Fruit fly (Drosophila melanogaster): ENCODE results near the gene CG34355.

Gene CG34355

DNA sequence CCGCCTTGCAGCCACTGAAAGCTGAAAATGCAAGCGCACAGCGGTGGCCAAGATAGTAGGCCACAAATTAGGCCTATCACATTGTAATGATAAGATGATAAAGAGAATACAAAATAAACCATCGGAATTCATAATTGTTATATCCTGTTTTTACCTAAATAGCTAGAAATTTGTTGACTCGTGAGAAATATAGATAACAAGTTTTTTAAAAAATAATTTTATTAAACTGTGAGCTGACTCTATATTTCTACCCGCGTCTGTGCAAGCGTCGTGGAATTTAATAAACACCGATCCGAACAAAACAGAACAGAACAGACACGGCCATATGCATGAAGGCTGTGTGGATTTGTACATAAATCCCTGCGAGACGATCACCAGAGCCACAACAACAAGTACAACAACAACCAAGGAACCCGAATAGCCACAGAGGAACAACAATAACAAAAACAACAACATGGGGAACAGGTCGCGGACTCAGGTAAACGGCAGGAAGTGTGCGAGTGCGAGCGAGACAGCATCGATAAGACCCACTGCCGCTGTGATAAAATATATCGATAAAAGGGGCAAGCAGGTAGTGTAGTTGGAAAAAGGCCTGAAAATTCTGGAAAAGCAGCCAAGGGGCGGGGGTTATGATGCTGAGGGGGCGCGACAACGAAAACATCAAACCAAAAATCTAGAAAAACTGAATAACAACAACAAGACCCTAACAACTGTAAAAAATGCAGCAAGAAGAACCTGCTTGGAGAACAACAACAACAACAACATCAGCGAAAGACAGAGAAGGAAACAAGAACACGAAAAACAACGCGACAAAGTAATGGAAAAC lies 82.8 kb downstream of the CG34355 start:
- peak; percentile 32 for TF ChIP-seq noc (tag; optimal IDR thresholded peaks at IDR 0.05)

DNA sequence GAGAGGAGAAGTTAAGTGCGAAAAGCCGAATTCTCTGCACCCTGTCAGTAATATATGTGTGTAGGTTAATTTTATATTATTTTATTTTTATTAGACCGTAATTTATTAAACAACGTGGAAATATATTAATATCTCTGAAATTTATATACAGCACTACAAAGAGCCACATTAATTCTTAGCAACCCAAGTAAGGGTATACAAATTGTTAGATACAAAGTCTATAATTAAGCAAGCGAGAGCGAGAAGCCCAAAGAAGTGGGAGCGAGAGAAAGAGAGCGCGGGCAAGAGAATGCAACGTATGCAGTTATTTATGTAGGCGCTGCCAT lies 83.4 kb downstream of the CG34355 start:
- TF ChIP-seq noc (tag; optimal IDR thresholded peaks at IDR 0.05): peak; percentile 13

DNA sequence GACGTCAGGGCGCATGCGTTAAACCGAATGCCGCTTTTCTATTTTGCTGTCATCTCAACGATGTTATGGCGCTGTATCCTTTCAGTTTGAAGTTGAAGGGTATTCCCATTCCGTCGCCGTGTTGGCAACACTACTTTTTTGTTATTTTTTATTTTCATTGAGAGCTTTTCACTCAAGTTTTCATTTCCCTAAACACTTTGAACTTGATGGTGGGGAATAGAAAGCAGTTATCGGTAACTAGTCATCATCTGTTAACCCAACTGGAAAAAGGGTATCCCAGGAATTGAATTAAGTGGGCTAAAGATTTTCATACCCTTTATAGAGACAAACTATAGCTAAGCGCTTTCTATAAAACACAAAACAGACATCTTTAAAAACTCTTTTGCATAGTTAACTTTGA lies 83.9 kb downstream of the CG34355 start:
- no peak for TF ChIP-seq noc (tag; optimal IDR thresholded peaks at IDR 0.05)

DNA sequence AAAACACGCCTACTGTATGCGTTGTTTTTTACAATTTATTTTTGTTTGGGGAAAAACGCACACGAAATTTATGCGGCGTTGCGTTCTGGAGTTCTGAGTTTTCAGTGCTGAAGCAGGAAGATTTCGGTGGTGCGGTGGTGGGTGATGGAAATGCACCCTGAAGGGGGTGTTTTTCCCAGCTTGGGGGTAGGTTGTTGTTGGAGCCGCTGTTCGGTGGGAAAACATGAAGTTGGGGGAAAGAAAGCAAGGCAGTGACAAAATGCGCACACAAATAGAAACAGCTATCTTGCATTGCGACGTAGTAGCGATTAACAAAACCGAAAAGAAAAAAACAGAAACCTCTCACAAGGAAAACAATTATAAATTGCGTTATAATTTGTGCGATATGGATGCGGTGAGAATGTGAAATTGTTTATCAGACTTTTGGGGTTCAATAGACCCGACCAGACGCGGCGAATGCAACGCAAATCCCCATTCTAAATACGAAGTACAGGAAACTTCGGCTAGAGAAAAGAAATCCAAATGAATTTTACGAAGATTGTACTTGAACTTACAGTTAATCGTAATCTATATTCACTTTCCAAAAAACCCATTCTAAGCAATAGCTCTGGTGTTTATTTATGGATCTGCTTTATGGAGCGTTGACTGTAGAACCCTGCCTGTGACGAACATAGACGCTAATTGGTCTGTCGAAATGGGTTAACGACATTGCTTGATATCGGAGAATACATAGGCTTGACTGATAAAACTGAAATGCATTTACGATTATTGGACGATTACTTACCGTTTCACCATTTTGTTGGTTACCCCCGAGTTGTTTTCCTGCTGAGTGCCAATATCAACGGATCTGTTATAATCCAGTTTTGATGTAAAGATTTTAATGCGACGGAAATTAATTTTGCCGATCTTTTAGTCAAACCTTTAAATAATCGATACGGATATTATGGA lies 84.9 kb downstream of the CG34355 start:
- no peak for TF ChIP-seq noc (tag; optimal IDR thresholded peaks at IDR 0.05)

DNA sequence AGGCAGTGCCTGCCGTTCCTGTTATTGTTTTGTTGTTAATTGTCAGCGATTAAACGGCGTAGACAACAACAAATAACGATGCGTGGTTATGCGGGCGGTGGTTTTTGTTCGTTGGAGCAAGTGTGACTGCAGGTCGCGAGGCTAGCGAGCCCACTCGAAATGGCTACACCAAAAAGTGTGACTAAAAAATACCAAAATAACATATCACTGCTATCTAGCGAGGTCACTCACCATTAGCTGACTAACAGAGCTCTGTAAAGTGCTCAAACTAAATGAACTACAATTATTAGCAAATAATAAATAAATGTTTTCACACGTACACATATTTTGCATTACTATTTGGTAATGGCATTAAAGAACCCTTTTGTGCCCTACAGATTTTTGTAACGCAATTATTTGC lies 86.3 kb downstream of the CG34355 start, which contains the start of gene Pli:
TSS of gene Pli (minus strand) at position 131 of the 400 bp plus-strand sequence.
- TF ChIP-seq noc (tag; optimal IDR thresholded peaks at IDR 0.05): peak; percentile 39

DNA sequence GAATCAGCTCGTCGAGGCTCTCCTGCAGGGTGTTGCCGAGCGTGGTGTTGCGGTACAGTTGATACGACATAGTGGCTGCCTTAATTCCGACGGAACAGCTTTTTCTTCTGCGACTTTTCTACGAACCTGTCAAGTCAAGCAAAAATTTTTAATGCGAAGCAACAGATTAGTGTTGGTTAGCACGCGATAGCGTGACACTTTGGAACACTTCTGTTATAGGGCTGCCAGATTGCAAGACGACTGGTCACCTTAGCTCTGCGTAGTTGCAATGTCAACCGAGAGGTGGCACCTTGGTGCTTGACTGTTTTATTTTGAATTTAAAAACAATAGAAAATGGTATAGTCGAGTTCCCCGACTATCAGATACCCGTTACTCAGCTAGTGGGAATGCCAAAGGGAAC lies 87.2 kb downstream of the CG34355 start, which contains the start of gene TfIIA-S:
TSS of gene TfIIA-S (minus strand) at position 175 of the 400 bp plus-strand sequence.
- no peak for TF ChIP-seq noc (tag; optimal IDR thresholded peaks at IDR 0.05)

DNA sequence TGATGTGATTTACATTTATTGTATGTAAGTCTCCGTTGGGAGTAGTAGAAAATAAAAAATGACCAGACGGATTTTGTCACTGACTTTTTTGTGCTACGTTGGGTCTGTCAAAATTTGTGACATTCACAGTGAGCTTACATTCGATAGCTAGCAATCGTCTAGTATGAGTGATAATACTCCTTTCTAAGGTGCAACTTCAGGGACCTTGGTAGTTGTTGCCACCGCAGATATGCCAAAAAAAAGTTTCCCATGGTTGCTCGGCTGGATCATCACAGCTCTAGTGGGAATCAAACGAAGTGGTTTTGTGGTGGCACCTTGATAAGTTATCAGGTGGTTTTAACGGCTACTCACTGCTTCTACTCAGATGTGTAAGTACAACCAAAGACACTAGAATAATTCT lies 89.8 kb downstream of the CG34355 start, which contains the start of gene tbrd-1:
TSS of gene tbrd-1 (minus strand) at position 101 of the 400 bp plus-strand sequence.
- no peak for TF ChIP-seq noc (tag; optimal IDR thresholded peaks at IDR 0.05)

DNA sequence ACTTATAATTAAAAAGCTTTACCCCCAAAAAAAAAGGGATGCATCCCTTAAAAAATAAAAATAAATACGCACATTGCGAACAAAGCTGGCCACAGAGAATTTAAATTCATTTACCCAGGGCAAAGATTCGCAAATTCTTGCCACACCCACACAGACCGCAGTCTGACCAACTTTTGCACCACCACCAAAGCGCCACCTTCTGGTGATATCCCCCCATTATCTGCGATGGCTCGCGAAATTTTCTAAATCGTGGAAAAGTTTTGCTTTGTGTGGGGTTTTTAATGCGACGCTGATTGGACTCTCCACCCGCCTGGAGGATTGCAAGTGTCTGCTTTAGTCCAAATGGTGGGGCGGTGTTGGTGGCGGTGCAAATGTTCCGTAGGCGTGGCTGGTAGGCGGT lies 96.4 kb downstream of the CG34355 start:
- no peak for TF ChIP-seq noc (tag; optimal IDR thresholded peaks at IDR 0.05)

DNA sequence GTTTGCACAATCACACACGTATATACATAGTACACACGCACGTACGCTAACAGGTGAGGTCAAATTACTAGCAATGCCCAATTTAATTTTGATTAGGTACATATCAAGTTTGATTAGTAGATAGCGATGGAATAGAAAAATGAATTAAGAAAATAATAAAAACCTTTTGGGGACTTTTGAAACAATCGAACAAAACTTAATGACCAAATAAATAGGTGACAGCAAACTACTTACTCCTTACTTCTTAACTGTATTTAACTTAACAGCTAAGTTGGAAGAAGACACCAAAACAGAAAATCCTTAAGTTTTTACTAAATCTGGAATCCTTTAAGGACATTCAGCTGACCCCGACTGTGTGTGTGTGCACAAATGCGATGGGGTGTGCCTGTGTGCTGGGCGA lies 98.4 kb downstream of the CG34355 start:
- TF ChIP-seq noc (tag; optimal IDR thresholded peaks at IDR 0.05): no peak

DNA sequence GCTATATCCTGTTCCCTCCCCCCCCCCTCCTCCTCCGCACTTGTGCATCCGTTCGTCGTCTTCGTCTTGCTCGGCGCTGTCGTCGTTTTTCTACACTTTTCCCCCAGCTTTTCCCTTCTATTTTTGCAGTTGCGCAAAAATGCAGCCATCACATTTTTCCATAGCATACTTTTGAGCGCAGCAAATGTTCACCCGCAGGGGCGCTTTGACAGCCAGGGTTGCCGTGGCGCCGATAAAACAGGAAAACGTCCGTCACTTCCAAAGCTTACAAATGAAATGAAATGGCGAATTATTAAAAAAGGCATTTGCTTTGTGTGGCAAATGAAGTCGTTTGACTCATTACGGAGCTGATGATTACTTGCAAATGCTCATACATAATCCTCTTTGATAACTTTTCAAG lies 98.9 kb downstream of the CG34355 start:
- no peak for TF ChIP-seq noc (tag; optimal IDR thresholded peaks at IDR 0.05)

DNA sequence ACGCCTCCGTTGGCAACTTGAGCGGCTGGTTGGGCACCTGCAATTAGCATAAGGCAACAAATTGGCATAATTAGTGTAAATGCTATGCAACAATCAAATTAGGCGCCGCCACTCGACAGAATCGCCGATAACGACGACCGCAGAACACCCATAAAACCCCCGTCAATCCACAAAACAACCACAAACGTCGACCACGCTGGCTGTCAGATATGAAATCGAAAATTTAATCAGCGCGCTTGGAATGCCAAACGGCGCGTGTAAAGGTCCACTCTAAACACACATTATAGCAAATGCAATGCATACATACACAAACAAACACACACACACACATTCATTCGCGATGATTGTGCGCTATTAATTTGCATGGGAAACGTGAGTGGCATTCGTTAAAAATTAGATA lies 99.8 kb downstream of the CG34355 start:
- TF ChIP-seq noc (tag; optimal IDR thresholded peaks at IDR 0.05): no peak
